Worm (Caenorhabditis elegans): Measurements from ENCODE around the gene Y38H6C.9.
"Not testable (repeated sequence)": the region's sequence is repeated elsewhere in the genome, so short reads cannot be mapped to it uniquely, and the experiment has no call there.

Gene Y38H6C.9

DNA sequence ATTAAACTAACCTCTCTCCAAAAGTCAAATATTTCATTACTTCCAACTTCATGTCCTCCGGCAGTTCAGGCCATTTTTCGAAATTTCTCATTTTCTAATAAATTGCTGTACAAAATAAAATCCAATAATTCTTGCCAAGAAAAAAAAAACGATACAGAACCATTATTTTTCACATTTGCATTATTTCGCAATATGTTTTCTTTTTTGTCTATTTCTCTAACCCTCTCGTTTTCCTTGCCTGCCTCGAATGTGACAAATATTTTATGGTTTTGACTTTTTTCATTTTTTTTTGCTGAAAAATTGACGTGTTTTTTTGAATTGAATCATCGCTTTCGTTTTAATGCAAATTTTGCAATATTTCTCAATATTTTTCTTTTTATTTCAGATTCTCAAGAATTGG, at the start of gene Y38H6C.9, which contains the start of gene fbxa-150:
Gene Y38H6C.9 (minus strand): TSS at position 52 of the 400 bp plus-strand sequence.
Gene fbxa-150 (plus strand): TSS at position 380 of the 400 bp plus-strand sequence.
- TF ChIP-seq nhr-12 (tag; optimal IDR thresholded peaks at IDR 0.05) (no peak), blmp-1 (tag; optimal IDR thresholded peaks at IDR 0.05) (no peak), nhr-2 (tag; optimal IDR thresholded peaks at IDR 0.05) (no peak), hlh-1 (tag; optimal IDR thresholded peaks at IDR 0.05) (no peak), unc-62 (GFP tag; optimal IDR thresholded peaks at IDR 0.05) (no peak), snpc-4 (tag; optimal IDR thresholded peaks at IDR 0.05) (no peak), M03D4.4 (tag; optimal IDR thresholded peaks at IDR 0.05) (no peak)

DNA sequence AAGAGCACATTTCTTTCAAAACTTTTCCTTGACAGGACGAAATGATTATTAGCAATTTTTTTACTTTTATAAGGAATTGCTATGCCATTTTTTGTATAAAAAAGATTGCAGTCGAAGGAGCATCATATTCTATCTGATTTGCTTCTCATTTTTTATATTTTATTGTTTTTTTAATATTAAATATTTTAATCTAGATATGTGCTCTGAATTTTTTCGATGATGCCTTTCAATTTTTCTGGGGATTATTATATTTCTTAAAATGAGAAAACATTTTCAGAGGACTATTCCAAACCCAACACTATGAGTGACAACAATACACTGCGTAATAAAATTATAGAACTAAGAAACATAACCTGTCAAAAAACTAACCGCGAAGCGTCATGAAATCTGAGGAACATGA, 46.9 kb upstream of the Y38H6C.9 start, which contains the start of gene F26F2.4:
Gene F26F2.4 (plus strand): TSS at position 301 of the 400 bp plus-strand sequence.
- TF ChIP-seq nhr-2, zip-8, cnd-1 (tag; optimal IDR thresholded peaks at IDR 0.05): not testable (repeated sequence)

DNA sequence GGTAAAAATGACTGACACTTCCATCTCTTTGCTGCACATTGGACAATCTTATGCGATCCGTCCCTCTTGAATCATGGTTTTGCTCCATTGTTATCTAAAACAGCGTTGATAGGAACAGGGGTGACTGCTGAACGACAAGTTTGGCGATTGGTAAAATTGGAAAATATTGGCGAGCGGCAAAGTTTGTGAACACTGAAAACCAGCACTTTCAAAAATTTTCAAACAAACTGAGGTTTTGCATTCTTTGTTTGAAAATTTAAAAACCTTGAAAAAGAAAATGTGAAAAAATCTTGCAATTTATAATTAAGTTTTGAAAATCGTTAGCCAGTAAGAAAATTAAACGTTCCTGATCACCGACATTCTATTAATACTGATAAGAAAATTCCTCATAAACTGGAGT, 44.4 kb upstream of the Y38H6C.9 start, which contains the start of gene F26F2.3:
Gene F26F2.3 (minus strand): TSS at position 101 of the 400 bp plus-strand sequence.
- TF ChIP-seq nhr-2 (tag; optimal IDR thresholded peaks at IDR 0.05) (no peak), bed-3 (GFP tag; optimal IDR thresholded peaks at IDR 0.05) (no peak), cnd-1 (tag; optimal IDR thresholded peaks at IDR 0.05) (no peak)

DNA sequence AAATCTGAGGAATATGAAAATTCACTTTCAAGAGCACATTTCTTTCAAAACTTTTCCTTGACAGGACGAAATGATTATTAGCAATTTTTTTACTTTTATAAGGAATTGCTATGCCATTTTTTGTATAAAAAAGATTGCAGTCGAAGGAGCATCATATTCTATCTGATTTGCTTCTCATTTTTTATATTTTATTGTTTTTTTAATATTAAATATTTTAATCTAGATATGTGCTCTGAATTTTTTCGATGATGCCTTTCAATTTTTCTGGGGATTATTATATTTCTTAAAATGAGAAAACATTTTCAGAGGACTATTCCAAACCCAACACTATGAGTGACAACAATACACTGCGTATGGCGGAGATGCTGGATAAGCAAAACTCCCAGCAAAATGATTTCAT, 42.0 kb upstream of the Y38H6C.9 start, which contains the start of gene F26F2.13:
Gene F26F2.13 (plus strand): TSS at position 301 of the 400 bp plus-strand sequence.
- TF ChIP-seq snpc-4, hlh-1, nhr-2 (tag; optimal IDR thresholded peaks at IDR 0.05): not testable (repeated sequence)

DNA sequence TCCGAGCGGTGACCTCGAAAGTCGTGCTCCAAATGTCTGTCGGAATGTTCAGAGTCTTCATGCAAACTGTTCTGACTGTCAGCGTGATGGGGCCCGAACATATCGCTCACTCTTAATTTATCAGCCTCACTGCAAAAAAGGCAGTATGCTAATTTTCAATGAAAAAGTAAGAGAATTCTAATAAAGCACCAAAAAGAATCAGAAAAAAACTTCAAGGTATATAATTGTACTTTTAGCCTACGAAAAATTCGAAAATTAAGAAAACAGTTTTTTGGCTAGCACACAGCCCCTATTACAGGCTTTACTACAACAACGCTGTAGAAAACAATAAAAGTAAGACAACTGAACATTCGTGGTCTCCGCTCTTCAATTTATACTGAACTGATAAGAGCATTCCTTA, 39.7 kb upstream of the Y38H6C.9 start, which contains the start of gene F26F2.1:
Gene F26F2.1 (minus strand): TSS at position 101 of the 400 bp plus-strand sequence.
- TF ChIP-seq ceh-43 (GFP tag; optimal IDR thresholded peaks at IDR 0.05) (no peak), mab-5 (tag; optimal IDR thresholded peaks at IDR 0.05) (no peak), ceh-39 (tag; optimal IDR thresholded peaks at IDR 0.05) (no peak), nhr-12 (tag; optimal IDR thresholded peaks at IDR 0.05) (no peak), lin-32 (GFP tag; optimal IDR thresholded peaks at IDR 0.05) (no peak), unc-62 (GFP tag; optimal IDR thresholded peaks at IDR 0.05) (no peak), blmp-1 (tag; optimal IDR thresholded peaks at IDR 0.05) (no peak), unc-120 (tag; optimal IDR thresholded peaks at IDR 0.05; ENCODE audit: poor library complexity, severe bottlenecking) (no peak), lsy-2 (tag; optimal IDR thresholded peaks at IDR 0.05) (no peak), nhr-28 (tag; optimal IDR thresholded peaks at IDR 0.05) (no peak)

DNA sequence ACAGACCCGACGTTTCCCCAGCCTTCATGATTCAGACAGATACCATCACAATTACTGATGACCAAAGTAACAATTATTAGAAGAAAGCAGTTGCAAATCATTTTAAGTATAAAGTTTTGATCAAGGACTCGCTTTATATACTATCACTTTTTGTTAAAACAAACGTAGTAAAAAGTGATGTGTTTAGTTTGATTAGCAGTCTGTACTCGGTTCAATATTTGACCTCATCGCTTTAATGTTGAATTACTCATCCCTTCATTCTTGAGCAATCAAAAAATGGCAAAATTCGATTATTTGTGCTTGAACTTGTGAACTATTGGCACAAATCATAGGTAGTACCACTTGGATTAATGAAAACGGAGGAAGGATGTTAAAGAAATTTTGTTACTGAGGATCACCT, 36.2 kb upstream of the Y38H6C.9 start, which contains the start of gene abf-4:
Gene abf-4 (minus strand): TSS at position 101 of the 400 bp plus-strand sequence.
- TF ChIP-seq elt-3 (tag; optimal IDR thresholded peaks at IDR 0.05) (no peak), mab-5 (tag; optimal IDR thresholded peaks at IDR 0.05) (no peak), nhr-237 (tag; optimal IDR thresholded peaks at IDR 0.05) (no peak), mep-1 (tag; optimal IDR thresholded peaks at IDR 0.05) (no peak)

DNA sequence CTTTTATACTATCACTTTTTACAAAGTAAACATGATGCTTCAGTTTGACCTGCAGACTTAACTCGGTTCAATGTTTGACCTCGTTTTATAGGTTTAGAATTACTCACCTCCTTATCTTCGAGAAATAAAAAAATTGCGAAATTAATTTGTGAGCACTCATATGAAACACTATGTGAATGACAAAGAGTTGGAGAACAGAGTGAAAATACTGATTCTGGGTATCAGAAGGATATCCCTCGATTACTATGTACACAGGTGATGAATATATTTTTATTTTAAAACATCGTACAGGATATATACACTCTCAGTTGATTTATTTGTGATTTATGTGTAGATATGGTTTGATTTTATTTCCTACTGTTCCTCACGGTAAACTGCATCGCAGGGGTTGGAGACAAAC, 34.2 kb upstream of the Y38H6C.9 start, which contains the start of gene Y38H6C.23:
Gene Y38H6C.23 (minus strand): TSS at position 101 of the 400 bp plus-strand sequence.
- no peak for TF ChIP-seq mep-1 (tag; optimal IDR thresholded peaks at IDR 0.05)
- TF ChIP-seq ceh-83 (GFP tag; optimal IDR thresholded peaks at IDR 0.05): no peak
- TF ChIP-seq ceh-39 (tag; optimal IDR thresholded peaks at IDR 0.05): no peak
- no peak for TF ChIP-seq lsy-2 (tag; optimal IDR thresholded peaks at IDR 0.05)
- TF ChIP-seq mls-2 (tag; optimal IDR thresholded peaks at IDR 0.05): no peak
- no peak for TF ChIP-seq tbx-8 (GFP tag; optimal IDR thresholded peaks at IDR 0.05)
- no peak for TF ChIP-seq nhr-2 (tag; optimal IDR thresholded peaks at IDR 0.05)
- TF ChIP-seq ztf-11 (tag; optimal IDR thresholded peaks at IDR 0.05): no peak
- TF ChIP-seq ceh-43 (GFP tag; optimal IDR thresholded peaks at IDR 0.05): no peak
- TF ChIP-seq sptf-1 (tag; optimal IDR thresholded peaks at IDR 0.05): no peak
- TF ChIP-seq drap-1 (GFP tag; optimal IDR thresholded peaks at IDR 0.05): no peak
- TF ChIP-seq unc-120 (tag; optimal IDR thresholded peaks at IDR 0.05; ENCODE audit: poor library complexity, severe bottlenecking): no peak
- no peak for TF ChIP-seq flh-1 (GFP tag; optimal IDR thresholded peaks at IDR 0.05)
- TF ChIP-seq lin-13 (tag; optimal IDR thresholded peaks at IDR 0.05): no peak
- TF ChIP-seq blmp-1 (tag; optimal IDR thresholded peaks at IDR 0.05): no peak
- no peak for TF ChIP-seq lin-32 (GFP tag; optimal IDR thresholded peaks at IDR 0.05)
